Fruit fly (Drosophila melanogaster) whole organism, embryonic: ENCODE results near the gene prtp.

ENCODE experiments used
- Asciz ChIP-seq: fragments of 200-800 bp; sonication (Bioruptor generic); optimal IDR thresholded peaks from 2 replicates; lab custom pipeline; 2017; ENCODE audit warnings: missing biosample characterization, mild to moderate bottlenecking, missing genetic modification characterization, missing genetic modification reagents
- BEAF-32 ChIP-seq: fragments of 200-800 bp; sonication (Bioruptor generic); optimal IDR thresholded peaks from 3 replicates; lab custom pipeline; 2017; ENCODE audit warnings: missing biosample characterization, missing genetic modification characterization, mild to moderate bottlenecking, moderate library complexity, missing genetic modification reagents
- C15 ChIP-seq: fragments of 200-800 bp; sonication (Bioruptor generic); IDR thresholded peaks from 3 replicates; pipeline ENCODE4 v1.3.6; 2022; ENCODE audit warnings: missing biosample characterization, missing genetic modification characterization
- CG10267 ChIP-seq: fragments of 200-800 bp; sonication (Bioruptor generic); optimal IDR thresholded peaks from 2 replicates; lab custom pipeline; 2018; ENCODE audit warnings: missing biosample characterization, mild to moderate bottlenecking, missing genetic modification characterization, moderate library complexity
- CG11695 ChIP-seq: fragments of 200-800 bp; sonication (Bioruptor generic); IDR thresholded peaks from 3 replicates; pipeline ENCODE4 v1.3.6; 2022; ENCODE audit warnings: missing biosample characterization, missing genetic modification characterization
- CG12236 ChIP-seq: fragments of 200-800 bp; sonication (Bioruptor generic); optimal IDR thresholded peaks from 2 replicates; lab custom pipeline; 2016; ENCODE audit warnings: missing biosample characterization, missing genetic modification characterization
- CG12659 ChIP-seq: fragments of 200-800 bp; sonication (Bioruptor generic); optimal IDR thresholded peaks from 3 replicates; lab custom pipeline; 2017; ENCODE audit warnings: mild to moderate bottlenecking, missing biosample characterization, missing genetic modification reagents, missing genetic modification characterization
- CG17612 ChIP-seq: fragments of 200-800 bp; sonication (Bioruptor generic); IDR thresholded peaks from 2 replicates; pipeline ENCODE4 v1.3.6; 2022; ENCODE audit warnings: missing biosample characterization, missing genetic modification characterization
- CG18262 ChIP-seq: fragments of 200-800 bp; optimal IDR thresholded peaks from 3 replicates; lab custom pipeline; 2019; ENCODE audit warnings: missing biosample characterization, mild to moderate bottlenecking, missing genetic modification characterization, moderate library complexity
- CG18599 ChIP-seq: fragments of 200-800 bp; sonication (Bioruptor generic); optimal IDR thresholded peaks from 3 replicates; lab custom pipeline; 2017; ENCODE audit warnings: missing biosample characterization, missing genetic modification characterization, mild to moderate bottlenecking, moderate library complexity, missing genetic modification reagents
- CG18619 ChIP-seq: fragments of 200-800 bp; sonication (Bioruptor generic); optimal IDR thresholded peaks from 3 replicates; lab custom pipeline; 2017; ENCODE audit warnings: missing biosample characterization, mild to moderate bottlenecking, missing genetic modification characterization
- CG2678 ChIP-seq: fragments of 200-800 bp; sonication (Bioruptor generic); optimal IDR thresholded peaks from 3 replicates; lab custom pipeline; 2019; ENCODE audit warnings: missing biosample characterization, mild to moderate bottlenecking, missing genetic modification characterization, moderate library complexity
- CG30403 ChIP-seq: fragments of 200-800 bp; sonication (Bioruptor generic); optimal IDR thresholded peaks from 3 replicates; lab custom pipeline; 2016; ENCODE audit warnings: missing biosample characterization, missing genetic modification characterization
- CG4820 ChIP-seq: fragments of 200-800 bp; sonication (Bioruptor generic); optimal IDR thresholded peaks from 3 replicates; lab custom pipeline; 2016; ENCODE audit warnings: missing biosample characterization, missing genetic modification characterization
- CG6854 ChIP-seq: fragments of 200-800 bp; sonication (Bioruptor generic); optimal IDR thresholded peaks from 3 replicates; lab custom pipeline; 2017; ENCODE audit warnings: missing biosample characterization, mild to moderate bottlenecking, missing genetic modification characterization
- CG7556 ChIP-seq: fragments of 200-800 bp; sonication (Bioruptor generic); optimal IDR thresholded peaks from 2 replicates; lab custom pipeline; 2017; ENCODE audit warnings: missing biosample characterization, mild to moderate bottlenecking, missing genetic modification characterization
- CG7839 ChIP-seq: fragments of 200-800 bp; sonication (Bioruptor generic); optimal IDR thresholded peaks from 3 replicates; lab custom pipeline; 2018; ENCODE audit warnings: missing biosample characterization, mild to moderate bottlenecking, missing genetic modification characterization, moderate library complexity
- D ChIP-seq, 2 experiments: fragments of 200-800 bp in 1 of 2; fragments of >200 bp in 1 of 2; sonication (Bioruptor generic) in 1 of 2; optimal IDR thresholded peaks; 2 replicates in 1 of 2; 3 replicates in 1 of 2; lab custom pipeline; 2017; ENCODE audit warnings: mild to moderate bottlenecking in 1 of 2, missing biosample characterization in 1 of 2, missing genetic modification characterization in 1 of 2, missing genetic modification reagents in 1 of 2
- Doc3 ChIP-seq: fragments of 200-800 bp; sonication (Bioruptor generic); IDR thresholded peaks from 3 replicates; pipeline ENCODE4 v1.3.6; 2022; ENCODE audit warnings: missing biosample characterization, missing genetic modification characterization; ENCODE audit not compliant: partially characterized antibody
- Ets65A ChIP-seq: fragments of 200-800 bp; sonication (Bioruptor generic); peaks from one replicate; lab custom pipeline; 2016; ENCODE audit warnings: missing biosample characterization, missing genetic modification characterization
- Fer3 ChIP-seq: fragments of 200-800 bp; sonication (Bioruptor generic); optimal IDR thresholded peaks from 2 replicates; lab custom pipeline; 2018; ENCODE audit warnings: missing biosample characterization, mild to moderate bottlenecking, missing genetic modification characterization, moderate library complexity
- HLHmδ ChIP-seq: fragments of 200-800 bp; sonication (Bioruptor generic); optimal IDR thresholded peaks from 2 replicates; lab custom pipeline; 2018; ENCODE audit warnings: missing biosample characterization, mild to moderate bottlenecking, missing genetic modification characterization, moderate library complexity
- Hmr ChIP-seq: fragments of 200-800 bp; sonication (Bioruptor generic); optimal IDR thresholded peaks from 3 replicates; lab custom pipeline; 2017; ENCODE audit warnings: mild to moderate bottlenecking, missing biosample characterization, missing genetic modification reagents, missing genetic modification characterization
- Nf-YA ChIP-seq: fragments of 200-800 bp; sonication (Bioruptor generic); IDR thresholded peaks from 2 replicates; pipeline ENCODE4 v1.3.6; 2022; ENCODE audit warnings: missing biosample characterization, missing genetic modification characterization
- Nf-YC ChIP-seq: fragments of 200-800 bp; optimal IDR thresholded peaks from 3 replicates; lab custom pipeline; 2019; ENCODE audit warnings: missing biosample characterization, mild to moderate bottlenecking, missing genetic modification characterization, moderate library complexity
- Oli ChIP-seq: fragments of 200-800 bp; sonication (Bioruptor generic); optimal IDR thresholded peaks from 2 replicates; lab custom pipeline; 2018; ENCODE audit warnings: missing biosample characterization, mild to moderate bottlenecking, missing genetic modification characterization, moderate library complexity
- Pdp1 ChIP-seq, 2 experiments: fragments of 200-800 bp; sonication (Bioruptor generic); optimal IDR thresholded peaks; 3 replicates each; lab custom pipeline; 2016; ENCODE audit warnings: missing biosample characterization in 2 of 2, missing genetic modification characterization in 2 of 2, mild to moderate bottlenecking in 1 of 2, moderate library complexity in 1 of 2
- Sin3A ChIP-seq: fragments of >200 bp; optimal IDR thresholded peaks from 2 replicates; lab custom pipeline; 2018
- Vsx1 ChIP-seq: fragments of 200-800 bp; sonication (Bioruptor generic); optimal IDR thresholded peaks from 2 replicates; lab custom pipeline; 2017; ENCODE audit warnings: missing biosample characterization, mild to moderate bottlenecking, missing genetic modification characterization, missing genetic modification reagents
- Xbp1 ChIP-seq: fragments of 200-800 bp; sonication (Bioruptor generic); optimal IDR thresholded peaks from 3 replicates; lab custom pipeline; 2016; ENCODE audit warnings: missing biosample characterization, mild to moderate bottlenecking, missing genetic modification characterization
- ara ChIP-seq: fragments of 200-800 bp; sonication (Bioruptor generic); IDR thresholded peaks from 2 replicates; pipeline ENCODE4 v1.3.6; 2022; ENCODE audit warnings: missing biosample characterization, missing genetic modification characterization
- bbx ChIP-seq: fragments of 200-800 bp; sonication (Bioruptor generic); IDR thresholded peaks from 2 replicates; pipeline ENCODE4 v1.3.6; 2022; ENCODE audit warnings: missing biosample characterization, missing genetic modification characterization; ENCODE audit not compliant: partially characterized antibody
- crol ChIP-seq: fragments of 200-800 bp; sonication (Bioruptor generic); IDR thresholded peaks from 2 replicates; pipeline ENCODE4 v1.3.6; 2022; ENCODE audit warnings: missing biosample characterization, missing genetic modification characterization
- cwo ChIP-seq: fragments of 200-800 bp; sonication (Bioruptor generic); optimal IDR thresholded peaks from 3 replicates; lab custom pipeline; 2017; ENCODE audit warnings: missing biosample characterization, missing genetic modification characterization, mild to moderate bottlenecking, moderate library complexity, missing genetic modification reagents
- disco-r ChIP-seq: fragments of 200-800 bp; sonication (Bioruptor generic); optimal IDR thresholded peaks from 2 replicates; lab custom pipeline; 2016; ENCODE audit warnings: missing biosample characterization, missing genetic modification characterization
- dmrt11E ChIP-seq: fragments of 200-800 bp; sonication (Bioruptor generic); optimal IDR thresholded peaks from 3 replicates; lab custom pipeline; 2018; ENCODE audit warnings: missing biosample characterization, mild to moderate bottlenecking, missing genetic modification characterization, moderate library complexity
- eyg ChIP-seq: fragments of 200-800 bp; sonication (Bioruptor generic); optimal IDR thresholded peaks from 3 replicates; lab custom pipeline; 2016; ENCODE audit warnings: missing biosample characterization, missing genetic modification characterization
- kah ChIP-seq: fragments of 200-800 bp; sonication (Bioruptor generic); optimal IDR thresholded peaks from 2 replicates; lab custom pipeline; 2018; ENCODE audit warnings: missing biosample characterization, mild to moderate bottlenecking, missing genetic modification characterization
- lmd ChIP-seq: fragments of 200-800 bp; sonication (Bioruptor generic); IDR thresholded peaks from 2 replicates; pipeline ENCODE4 v1.3.6; 2022; ENCODE audit warnings: missing biosample characterization, missing genetic modification characterization
- onecut ChIP-seq: fragments of 200-800 bp; sonication (Bioruptor generic); IDR thresholded peaks from 2 replicates; pipeline ENCODE4 v1.3.6; 2022; ENCODE audit warnings: missing biosample characterization, missing genetic modification characterization
- ranshi ChIP-seq: fragments of 200-800 bp; sonication (Bioruptor generic); IDR thresholded peaks from 2 replicates; pipeline ENCODE4 v1.3.6; 2022; ENCODE audit warnings: missing biosample characterization, missing genetic modification characterization
- seq ChIP-seq: fragments of 200-800 bp; sonication (Bioruptor generic); IDR thresholded peaks from 2 replicates; pipeline ENCODE4 v1.3.6; 2022; ENCODE audit warnings: missing biosample characterization, missing genetic modification characterization
- sim ChIP-seq: fragments of 200-800 bp; sonication (Bioruptor generic); IDR thresholded peaks from 2 replicates; pipeline ENCODE4 v1.3.6; 2022; ENCODE audit warnings: missing biosample characterization, missing genetic modification characterization
- sima ChIP-seq: fragments of 200-800 bp; sonication (Bioruptor generic); optimal IDR thresholded peaks from 2 replicates; lab custom pipeline; 2016; ENCODE audit warnings: missing biosample characterization, missing genetic modification characterization
- tin ChIP-seq: fragments of 200-800 bp; sonication (Bioruptor generic); optimal IDR thresholded peaks from 3 replicates; lab custom pipeline; 2016; ENCODE audit warnings: missing biosample characterization, missing genetic modification characterization
- trh ChIP-seq: fragments of 200-800 bp; sonication (Bioruptor generic); optimal IDR thresholded peaks from 2 replicates; lab custom pipeline; 2016; ENCODE audit warnings: missing biosample characterization, missing genetic modification characterization
- wek ChIP-seq: fragments of 200-800 bp; sonication (Bioruptor generic); optimal IDR thresholded peaks from 3 replicates; lab custom pipeline; 2018; ENCODE audit warnings: missing biosample characterization, mild to moderate bottlenecking, missing genetic modification characterization, moderate library complexity
- wor ChIP-seq: fragments of 200-800 bp; sonication (Bioruptor generic); IDR thresholded peaks from 2 replicates; pipeline ENCODE4 v1.3.6; 2022; ENCODE audit warnings: missing biosample characterization, missing genetic modification characterization

The prtp gene

DNA sequence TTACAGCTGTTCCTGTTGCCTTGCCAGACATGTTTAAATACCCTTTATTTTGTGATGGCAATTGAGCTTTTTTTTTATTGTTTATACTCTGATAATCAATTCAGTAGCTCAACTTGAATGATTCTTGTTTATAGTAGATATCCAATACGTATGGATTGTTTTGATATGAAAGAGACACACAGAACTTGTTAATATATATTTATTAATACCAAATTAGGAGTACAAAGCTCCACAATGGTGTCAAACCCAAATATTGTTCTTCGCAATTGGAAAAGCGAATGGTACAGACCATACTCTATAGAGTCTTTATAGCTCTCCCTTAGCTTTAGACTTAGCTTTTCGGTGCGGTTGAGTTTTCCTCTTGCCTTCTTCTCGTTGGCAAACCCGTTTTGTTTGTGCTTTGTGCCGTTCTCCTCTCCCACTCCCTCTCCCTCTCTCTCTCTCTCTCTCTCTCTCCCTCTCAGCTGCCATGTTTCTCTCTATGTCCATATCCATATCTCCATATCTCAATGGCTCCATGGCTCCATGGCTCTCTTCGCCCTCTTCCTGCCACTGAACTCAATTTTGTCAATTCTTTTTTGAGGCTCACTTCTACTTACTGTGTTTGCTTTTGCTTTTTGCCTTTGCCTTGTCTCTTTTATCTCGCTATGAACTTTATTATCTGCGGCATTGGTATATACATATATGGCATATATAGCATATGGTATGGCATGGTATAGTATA is 30.5 kb upstream of the prtp start (continued):
- TF ChIP-seq Hmr (GFP tag; lab: Kevin White, UChicago) (peak; percentile 75), CG11695 (GFP tag; lab: Robert Waterston, UW) (peak; percentile 36; the same call in 1 of the 3 replicates), Nf-YA (0 out of 2 replicates have a peak, but pooled peaks have one; percentile 29), onecut (GFP tag; lab: Robert Waterston, UW) (peak; percentile 53; the same call in 1 of the 2 replicates), Fer3 (peak; percentile 17), sima (GFP tag; lab: Kevin White, UChicago) (no peak), CG18599 (peak; percentile 80), trh (GFP tag; lab: Kevin White, UChicago) (no peak), dmrt11E (tag; lab: Kevin White, UChicago) (no peak), Pdp1 (GFP tag; optimal IDR thresholded peaks at IDR 0.05; lab: Kevin White, UChicago) (peak in 1 of 2 experiments; percentile 28), seq (GFP tag; lab: Robert Waterston, UW) (no peak; the same call in 1 of the 2 replicates), bbx (GFP tag; lab: Robert Waterston, UW) (no peak), CG17612 (no peak), crol (GFP tag; lab: Robert Waterston, UW) (peak; percentile 60; the same call in 1 of the 2 replicates), Xbp1 (GFP tag; lab: Kevin White, UChicago) (no peak), sim (GFP tag; lab: Robert Waterston, UW) (no peak), CG7839 (tag; lab: Kevin White, UChicago) (no peak), CG2678 (tag; lab: Kevin White, UChicago) (peak; percentile 59), Vsx1 (peak; percentile 54), Oli (no peak), wek (GFP tag; lab: Kevin White, UChicago) (peak; percentile 68), CG18262 (peak; percentile 6), Nf-YC (peak; percentile 40), Ets65A (GFP tag; lab: Kevin White, UChicago) (no peak), BEAF-32 (GFP tag; lab: Kevin White, UChicago) (no peak), lmd (GFP tag; lab: Robert Waterston, UW) (no peak), Sin3A (lab: Kevin White, UChicago) (no peak), CG6854 (peak; percentile 74), CG30403 (GFP tag; lab: Kevin White, UChicago) (no peak), tin (GFP tag; lab: Kevin White, UChicago) (no peak), C15 (GFP tag; lab: Robert Waterston, UW) (no peak), CG18619 (GFP tag; lab: Kevin White, UChicago) (peak; percentile 26), eyg (GFP tag; lab: Kevin White, UChicago) (peak; percentile 51), HLHmδ (GFP tag; lab: Kevin White, UChicago) (peak; percentile 72), cwo (GFP tag; lab: Kevin White, UChicago) (peak; percentile 48), CG12659 (GFP tag; lab: Kevin White, UChicago) (peak; percentile 41), CG12236 (GFP tag; lab: Kevin White, UChicago) (peak; percentile 4), CG7556 (GFP tag; lab: Kevin White, UChicago) (peak; percentile 28), Doc3 (peak; percentile 15; the same call in 1 of the 3 replicates), D (optimal IDR thresholded peaks at IDR 0.05; lab: Kevin White, UChicago) (no peak), D (GFP tag; optimal IDR thresholded peaks at IDR 0.05; lab: Kevin White, UChicago) (no peak), Asciz (peak; percentile 39), disco-r (GFP tag; lab: Kevin White, UChicago) (peak; percentile 22), wor (no peak), ranshi (peak; percentile 41; the same call in 1 of the 2 replicates), CG4820 (GFP tag; lab: Kevin White, UChicago) (no peak), kah (GFP tag; lab: Kevin White, UChicago) (peak; percentile 51), CG10267 (tag; lab: Kevin White, UChicago) (no peak), ara (no peak)
